Fruit fly (Drosophila melanogaster) whole organism, wandering third instar larva: Measurements from ENCODE around the gene CG43673.

ENCODE experiments used
- CG32264 ChIP-seq: fragments of 200-800 bp; sonication (Bioruptor generic); optimal IDR thresholded peaks from 2 replicates; lab custom pipeline; 2016; ENCODE audit warnings: missing biosample characterization, missing genetic modification characterization
- Hr78 ChIP-seq: fragments of >200 bp; optimal IDR thresholded peaks from 2 replicates; lab custom pipeline; 2017; ENCODE audit warnings: missing biosample characterization, missing genetic modification characterization
- fru ChIP-seq: fragments of 200-800 bp; sonication (Bioruptor generic); optimal IDR thresholded peaks from 3 replicates; lab custom pipeline; 2016; ENCODE audit warnings: missing biosample characterization, mild to moderate bottlenecking, missing genetic modification characterization
- lola ChIP-seq: fragments of >200 bp; optimal IDR thresholded peaks from 2 replicates; lab custom pipeline; 2017; ENCODE audit warnings: missing biosample characterization, missing genetic modification characterization
- pan ChIP-seq: fragments of >200 bp; optimal IDR thresholded peaks from 2 replicates; lab custom pipeline; 2017

DNA sequence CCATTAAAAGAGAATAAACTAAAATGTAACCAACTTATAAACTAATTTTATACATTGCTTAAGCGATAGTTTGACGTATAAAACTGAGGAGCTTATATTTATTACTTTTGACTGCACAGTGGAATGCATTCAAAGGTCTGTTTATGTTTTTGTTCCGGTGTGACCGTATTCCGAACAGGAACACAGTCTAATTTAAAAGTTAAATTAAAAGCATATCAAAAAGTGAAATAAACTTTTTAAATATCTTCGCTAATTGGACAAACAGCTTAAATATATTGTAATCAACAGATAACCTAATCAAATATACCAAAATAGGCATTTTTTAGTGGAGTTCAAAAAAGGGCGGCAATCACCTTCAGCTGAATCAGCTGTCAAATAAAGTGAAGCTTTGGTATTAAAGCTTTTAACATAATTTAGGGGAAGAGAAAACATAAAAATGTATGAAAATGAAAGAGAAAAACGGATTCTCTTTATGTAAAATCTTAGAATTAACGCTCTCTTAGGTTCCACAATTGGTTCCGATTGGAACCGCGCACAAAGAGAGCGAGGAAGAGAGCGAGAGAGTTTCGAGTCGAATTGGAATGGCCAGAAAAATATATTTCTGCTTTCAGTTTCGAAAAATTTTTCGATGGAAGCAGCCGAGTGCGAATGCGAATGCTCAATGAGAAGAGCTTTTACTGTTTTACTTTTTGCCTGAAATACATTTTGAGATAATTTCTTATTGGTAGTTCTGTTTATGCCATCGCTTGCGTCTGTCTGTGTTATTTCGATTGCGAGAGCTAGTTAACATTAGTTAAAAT lies 25.0 kb downstream of the CG43673 start, which contains the start of the genes PGRP-LE and sd:
- peak; percentile 40 for TF ChIP-seq fru (GFP tag; lab: Kevin White, UChicago)
- TF ChIP-seq pan (lab: Kevin White, UChicago): no peak
- no peak for TF ChIP-seq Hr78
- no peak for TF ChIP-seq CG32264
- no peak for TF ChIP-seq lola (GFP tag; lab: Kevin White, UChicago)
